Fruit fly (Drosophila melanogaster) whole organism, embryonic: ENCODE measurements around the gene CG6216.
A peak's percentile ranks its signal among the peaks of the same experiment; 100 is the strongest.

ENCODE experiments used
- ATbp ChIP-seq: fragments of 200-800 bp; sonication (Bioruptor generic); optimal IDR thresholded peaks from 2 replicates; lab custom pipeline; 2017; ENCODE audit warnings: missing biosample characterization, mild to moderate bottlenecking, missing genetic modification characterization, missing genetic modification reagents
- Adf1 ChIP-seq: fragments of 200-800 bp; sonication (Bioruptor generic); IDR thresholded peaks from 2 replicates; pipeline ENCODE4 v1.3.6; 2022; ENCODE audit warnings: missing biosample characterization, missing genetic modification characterization
- Atf6 ChIP-seq: fragments of 200-800 bp; sonication (Bioruptor generic); IDR thresholded peaks from 2 replicates; pipeline ENCODE4 v1.3.6; 2022; ENCODE audit warnings: missing biosample characterization, missing genetic modification characterization
- BEAF-32 ChIP-seq: fragments of 200-800 bp; sonication (Bioruptor generic); optimal IDR thresholded peaks from 3 replicates; lab custom pipeline; 2017; ENCODE audit warnings: missing biosample characterization, missing genetic modification characterization, mild to moderate bottlenecking, moderate library complexity, missing genetic modification reagents
- C15 ChIP-seq: fragments of 200-800 bp; sonication (Bioruptor generic); IDR thresholded peaks from 3 replicates; pipeline ENCODE4 v1.3.6; 2022; ENCODE audit warnings: missing biosample characterization, missing genetic modification characterization
- CG11085 ChIP-seq: fragments of 200-800 bp; sonication (Bioruptor generic); IDR thresholded peaks from 2 replicates; pipeline ENCODE4 v1.3.6; 2022; ENCODE audit warnings: missing biosample characterization, missing genetic modification characterization
- CG1233 ChIP-seq: fragments of 200-800 bp; sonication (Bioruptor generic); optimal IDR thresholded peaks from 4 replicates; lab custom pipeline; 2018; ENCODE audit warnings: missing biosample characterization, mild to moderate bottlenecking, missing genetic modification characterization
- CG13296 ChIP-seq: fragments of 200-800 bp; sonication (Bioruptor generic); optimal IDR thresholded peaks from 3 replicates; lab custom pipeline; 2018; ENCODE audit warnings: missing biosample characterization, mild to moderate bottlenecking, missing genetic modification characterization
- CG15601 ChIP-seq: fragments of 200-800 bp; sonication (Bioruptor generic); optimal IDR thresholded peaks from 3 replicates; lab custom pipeline; 2019; ENCODE audit warnings: missing biosample characterization, mild to moderate bottlenecking, missing genetic modification characterization, moderate library complexity
- CG17359 ChIP-seq: fragments of 200-800 bp; sonication (Bioruptor generic); optimal IDR thresholded peaks from 3 replicates; lab custom pipeline; 2018; ENCODE audit warnings: missing biosample characterization, mild to moderate bottlenecking, missing genetic modification characterization, moderate library complexity
- CG2120 ChIP-seq: fragments of 200-800 bp; sonication (Bioruptor generic); optimal IDR thresholded peaks from 3 replicates; lab custom pipeline; 2016; ENCODE audit warnings: missing biosample characterization, missing genetic modification characterization
- CG2199 ChIP-seq: fragments of 200-800 bp; sonication (Bioruptor generic); IDR thresholded peaks from 3 replicates; pipeline ENCODE4 v1.3.6; 2022; ENCODE audit warnings: missing biosample characterization, missing genetic modification characterization
- CG2875 ChIP-seq: fragments of 200-800 bp; sonication (Bioruptor generic); optimal IDR thresholded peaks from 2 replicates; lab custom pipeline; 2017; ENCODE audit warnings: missing biosample characterization, mild to moderate bottlenecking, missing genetic modification characterization, missing genetic modification reagents
- CG2889 ChIP-seq: fragments of 200-800 bp; sonication (Bioruptor generic); IDR thresholded peaks from 3 replicates; pipeline ENCODE4 v1.3.6; 2022; ENCODE audit warnings: missing biosample characterization, missing genetic modification characterization
- CG32767 ChIP-seq: fragments of 200-800 bp; sonication (Bioruptor generic); IDR thresholded peaks from 2 replicates; pipeline ENCODE4 v1.3.6; 2022; ENCODE audit warnings: missing biosample characterization, missing genetic modification characterization
- CG32772 ChIP-seq: fragments of 200-800 bp; sonication (Bioruptor generic); IDR thresholded peaks from 2 replicates; pipeline ENCODE4 v1.3.6; 2022; ENCODE audit warnings: missing biosample characterization, missing genetic modification characterization
- CG3995 ChIP-seq: fragments of 200-800 bp; sonication (Bioruptor generic); optimal IDR thresholded peaks from 3 replicates; lab custom pipeline; 2016; ENCODE audit warnings: missing biosample characterization, missing genetic modification characterization
- CG42726 ChIP-seq: fragments of 200-800 bp; sonication (Bioruptor generic); IDR thresholded peaks from 2 replicates; pipeline ENCODE4 v1.3.6; 2022; ENCODE audit warnings: missing biosample characterization, missing genetic modification characterization; ENCODE audit not compliant: partially characterized antibody
- CG4424 ChIP-seq: fragments of 200-800 bp; sonication (Bioruptor generic); optimal IDR thresholded peaks from 3 replicates; lab custom pipeline; 2016; ENCODE audit warnings: missing biosample characterization, missing genetic modification characterization
- CG6813 ChIP-seq: fragments of 200-800 bp; sonication (Bioruptor generic); optimal IDR thresholded peaks from 2 replicates; lab custom pipeline; 2017; ENCODE audit warnings: missing biosample characterization, missing genetic modification characterization, mild to moderate bottlenecking, moderate library complexity, missing genetic modification reagents
- CG7271 ChIP-seq: fragments of 200-800 bp; sonication (Bioruptor generic); optimal IDR thresholded peaks from 2 replicates; lab custom pipeline; 2018; ENCODE audit warnings: missing biosample characterization, mild to moderate bottlenecking, missing genetic modification characterization, moderate library complexity
- CG9215 ChIP-seq: fragments of 200-800 bp; sonication (Bioruptor generic); IDR thresholded peaks from 2 replicates; pipeline ENCODE4 v1.3.6; 2022; ENCODE audit warnings: missing biosample characterization, missing genetic modification characterization
- D ChIP-seq, 2 experiments: fragments of 200-800 bp in 1 of 2; fragments of >200 bp in 1 of 2; sonication (Bioruptor generic) in 1 of 2; optimal IDR thresholded peaks; 2 replicates in 1 of 2; 3 replicates in 1 of 2; lab custom pipeline; 2017; ENCODE audit warnings: mild to moderate bottlenecking in 1 of 2, missing biosample characterization in 1 of 2, missing genetic modification characterization in 1 of 2, missing genetic modification reagents in 1 of 2
- Dbx ChIP-seq: fragments of 200-800 bp; sonication (Bioruptor generic); IDR thresholded peaks from 3 replicates; pipeline ENCODE4 v1.3.6; 2022; ENCODE audit warnings: missing biosample characterization, missing genetic modification characterization
- HLH3B ChIP-seq: fragments of 200-800 bp; sonication (Bioruptor generic); IDR thresholded peaks from 2 replicates; pipeline ENCODE4 v1.3.6; 2022; ENCODE audit warnings: missing biosample characterization, missing genetic modification characterization
- Hand ChIP-seq: fragments of 200-800 bp; sonication (Bioruptor generic); optimal IDR thresholded peaks from 2 replicates; lab custom pipeline; 2017; ENCODE audit warnings: mild to moderate bottlenecking, missing biosample characterization, missing genetic modification reagents, missing genetic modification characterization
- Hmr ChIP-seq: fragments of 200-800 bp; sonication (Bioruptor generic); optimal IDR thresholded peaks from 3 replicates; lab custom pipeline; 2017; ENCODE audit warnings: mild to moderate bottlenecking, missing biosample characterization, missing genetic modification reagents, missing genetic modification characterization
- Max ChIP-seq: fragments of 200-800 bp; sonication (Bioruptor generic); optimal IDR thresholded peaks from 2 replicates; lab custom pipeline; 2016; ENCODE audit warnings: missing biosample characterization, mild to moderate bottlenecking, missing genetic modification characterization
- Nf-YB ChIP-seq: fragments of 200-800 bp; sonication (Bioruptor generic); optimal IDR thresholded peaks from 3 replicates; lab custom pipeline; 2019; ENCODE audit warnings: missing biosample characterization, mild to moderate bottlenecking, missing genetic modification characterization, moderate library complexity
- Oaz ChIP-seq: fragments of 200-800 bp; sonication (Bioruptor generic); IDR thresholded peaks from 2 replicates; pipeline ENCODE4 v1.3.6; 2022; ENCODE audit warnings: missing biosample characterization, missing genetic modification characterization
- PHDP ChIP-seq: fragments of 200-800 bp; sonication (Bioruptor generic); optimal IDR thresholded peaks from 3 replicates; lab custom pipeline; 2018; ENCODE audit warnings: missing biosample characterization, mild to moderate bottlenecking, missing genetic modification characterization, moderate library complexity
- YL-1 ChIP-seq: fragments of 200-800 bp; sonication (Bioruptor generic); optimal IDR thresholded peaks from 3 replicates; lab custom pipeline; 2017; ENCODE audit warnings: missing biosample characterization, mild to moderate bottlenecking, missing genetic modification characterization
- cg ChIP-seq: fragments of 200-800 bp; sonication (Bioruptor generic); optimal IDR thresholded peaks from 3 replicates; lab custom pipeline; 2019; ENCODE audit warnings: missing biosample characterization, mild to moderate bottlenecking, missing genetic modification characterization, moderate library complexity
- chm ChIP-seq: fragments of 200-800 bp; sonication (Bioruptor generic); IDR thresholded peaks from 2 replicates; pipeline ENCODE4 v1.3.6; 2022; ENCODE audit warnings: missing biosample characterization, missing genetic modification characterization
- dmrt11E ChIP-seq: fragments of 200-800 bp; sonication (Bioruptor generic); optimal IDR thresholded peaks from 3 replicates; lab custom pipeline; 2018; ENCODE audit warnings: missing biosample characterization, mild to moderate bottlenecking, missing genetic modification characterization, moderate library complexity
- gce ChIP-seq: fragments of 200-800 bp; sonication (Bioruptor generic); IDR thresholded peaks from 3 replicates; pipeline ENCODE4 v1.3.6; 2022; ENCODE audit warnings: missing biosample characterization, missing genetic modification characterization
- gro ChIP-seq: fragments of 200-800 bp; sonication (Bioruptor generic); optimal IDR thresholded peaks from 2 replicates; lab custom pipeline; 2016; ENCODE audit warnings: missing biosample characterization, missing genetic modification characterization
- gsb-n ChIP-seq: fragments of 200-800 bp; sonication (Bioruptor generic); optimal IDR thresholded peaks from 3 replicates; lab custom pipeline; 2018; ENCODE audit warnings: missing biosample characterization, mild to moderate bottlenecking, missing genetic modification characterization
- hkb ChIP-seq, 2 experiments: fragments of 200-800 bp in 1 of 2; fragments of >200 bp in 1 of 2; sonication (Bioruptor generic) in 1 of 2; IDR thresholded peaks in 1 of 2; optimal IDR thresholded peaks in 1 of 2; 2 replicates each; pipeline versions ENCODE4 v1.3.6 to Lab custom; 2017 to 2022; ENCODE audit warnings: missing biosample characterization in 1 of 2, missing genetic modification characterization in 1 of 2
- org-1 ChIP-seq: fragments of 200-800 bp; sonication (Bioruptor generic); optimal IDR thresholded peaks from 2 replicates; lab custom pipeline; 2017; ENCODE audit warnings: missing biosample characterization, missing genetic modification characterization
- salm ChIP-seq: fragments of 200-800 bp; sonication (Bioruptor generic); optimal IDR thresholded peaks from 2 replicates; lab custom pipeline; 2018; ENCODE audit warnings: missing biosample characterization, mild to moderate bottlenecking, missing genetic modification characterization
- sisA ChIP-seq: fragments of 200-800 bp; sonication (Bioruptor generic); IDR thresholded peaks from 2 replicates; pipeline ENCODE4 v1.3.6; 2022; ENCODE audit warnings: missing biosample characterization, missing genetic modification characterization
- tin ChIP-seq: fragments of 200-800 bp; sonication (Bioruptor generic); optimal IDR thresholded peaks from 3 replicates; lab custom pipeline; 2016; ENCODE audit warnings: missing biosample characterization, missing genetic modification characterization
- tll ChIP-seq, 2 experiments: fragments of 200-800 bp in 1 of 2; fragments of >200 bp in 1 of 2; sonication (Bioruptor generic) in 1 of 2; optimal IDR thresholded peaks; 2 replicates each; lab custom pipeline; 2017 to 2019; ENCODE audit warnings: missing biosample characterization in 2 of 2, missing genetic modification characterization in 2 of 2, mild to moderate bottlenecking in 1 of 2, moderate library complexity in 1 of 2
- ttk ChIP-seq: fragments of 200-800 bp; sonication (Bioruptor generic); IDR thresholded peaks from 2 replicates; pipeline ENCODE4 v2.1.2; 2022; ENCODE audit warnings: missing biosample characterization, missing genetic modification characterization
- twi ChIP-seq: fragments of 200-800 bp; optimal IDR thresholded peaks from 2 replicates; lab custom pipeline; 2019; ENCODE audit warnings: missing biosample characterization, mild to moderate bottlenecking, missing genetic modification characterization, moderate library complexity
- tx ChIP-seq: fragments of 200-800 bp; sonication (Bioruptor generic); optimal IDR thresholded peaks from 2 replicates; lab custom pipeline; 2016; ENCODE audit warnings: missing biosample characterization, missing genetic modification characterization
- vvl ChIP-seq: fragments of 200-800 bp; sonication (Bioruptor generic); IDR thresholded peaks from 2 replicates; pipeline ENCODE4 v1.3.6; 2022; ENCODE audit warnings: missing biosample characterization, missing genetic modification characterization

Gene CG6216

dm6 chr3L:11197291-11198021 is 46.9 kb upstream of the CG6216 start, which contains the start of gene GlcAT-P (continued):
- TF ChIP-seq chm (GFP tag; lab: Robert Waterston, UW) (no peak), twi (tag; lab: Kevin White, UChicago) (peak; percentile 48), CG2889 (GFP tag; lab: Robert Waterston, UW) (peak; percentile 46; the same call in 1 of the 3 replicates), Dbx (GFP tag; lab: Robert Waterston, UW) (peak; percentile 73), CG13296 (GFP tag; lab: Kevin White, UChicago) (peak; percentile 75), CG32772 (peak; percentile 34; the same call in 1 of the 2 replicates), CG2120 (peak; percentile 46), CG17359 (peak; percentile 50), Hand (peak; percentile 50), tx (GFP tag; lab: Kevin White, UChicago) (no peak), Nf-YB (peak; percentile 59), CG42726 (GFP tag; lab: Robert Waterston, UW) (no peak), gsb-n (peak; percentile 78), CG2199 (GFP tag; lab: Robert Waterston, UW) (peak; percentile 14; the same call in 1 of the 3 replicates), ttk (GFP tag; lab: Robert Waterston, UW) (no peak), CG11085 (0 out of 2 replicates have a peak, but pooled peaks have one; percentile 36), hkb (optimal IDR thresholded peaks at IDR 0.05; lab: Kevin White, UChicago) (no peak), hkb (GFP tag; IDR thresholded peaks at IDR 0.05; lab: Robert Waterston, UW) (peak; percentile 42; the same call in 1 of the 2 replicates), BEAF-32 (no peak), vvl (GFP tag; lab: Robert Waterston, UW) (peak; percentile 85), tin (GFP tag; lab: Kevin White, UChicago) (peak; percentile 44), Atf6 (GFP tag; lab: Robert Waterston, UW) (peak; percentile 76; the same call in 1 of the 2 replicates), CG32767 (GFP tag; lab: Robert Waterston, UW) (peak; percentile 74), dmrt11E (tag; lab: Kevin White, UChicago) (peak; percentile 79), CG2875 (GFP tag; lab: Kevin White, UChicago) (no peak), Hmr (GFP tag; lab: Kevin White, UChicago) (peak; percentile 76), gro (GFP tag; lab: Kevin White, UChicago) (no peak), C15 (GFP tag; lab: Robert Waterston, UW) (no peak), CG1233 (GFP tag; lab: Kevin White, UChicago) (peak; percentile 61), CG6813 (GFP tag; lab: Kevin White, UChicago) (no peak), CG4424 (GFP tag; lab: Kevin White, UChicago) (peak; percentile 62), Max (GFP tag; lab: Kevin White, UChicago) (peak; percentile 41), salm (tag; lab: Kevin White, UChicago) (peak; percentile 36), CG15601 (tag; lab: Kevin White, UChicago) (peak; percentile 63), PHDP (tag; lab: Kevin White, UChicago) (peak; percentile 83), CG9215 (peak; percentile 65), CG7271 (no peak), Oaz (GFP tag; lab: Robert Waterston, UW) (peak; percentile 43), YL-1 (peak; percentile 13), tll (GFP tag; optimal IDR thresholded peaks at IDR 0.05; lab: Kevin White, UChicago) (no peak), ATbp (GFP tag; lab: Kevin White, UChicago) (peak; percentile 31), HLH3B (GFP tag; lab: Robert Waterston, UW) (peak; percentile 65), sisA (GFP tag; lab: Robert Waterston, UW) (peak; percentile 29; the same call in 1 of the 2 replicates), D (optimal IDR thresholded peaks at IDR 0.05; lab: Kevin White, UChicago) (no peak), D (GFP tag; optimal IDR thresholded peaks at IDR 0.05; lab: Kevin White, UChicago) (peak; percentile 35), org-1 (GFP tag; lab: Kevin White, UChicago) (peak; percentile 37), cg (peak; percentile 14), Adf1 (GFP tag; lab: Robert Waterston, UW) (peak; percentile 54), CG3995 (no peak), gce (no peak)
